Fruit fly (Drosophila melanogaster) whole organism, embryonic: Measurements from ENCODE around the gene NdufV3.
A peak's percentile ranks its signal among the peaks of the same experiment; 100 is the strongest.

Experiments used
- Adf1 ChIP-seq: fragments of 200-800 bp; sonication (Bioruptor generic); IDR thresholded peaks from 2 replicates; pipeline ENCODE4 v1.3.6; 2022; ENCODE audit warnings: missing biosample characterization, missing genetic modification characterization
- Atf6 ChIP-seq: fragments of 200-800 bp; sonication (Bioruptor generic); IDR thresholded peaks from 2 replicates; pipeline ENCODE4 v1.3.6; 2022; ENCODE audit warnings: missing biosample characterization, missing genetic modification characterization
- B-H2 ChIP-seq: fragments of 200-800 bp; sonication (Bioruptor generic); optimal IDR thresholded peaks from 2 replicates; lab custom pipeline; 2018; ENCODE audit warnings: missing biosample characterization, mild to moderate bottlenecking, missing genetic modification characterization
- CG10321 ChIP-seq: fragments of 200-800 bp; sonication (Bioruptor generic); IDR thresholded peaks from 2 replicates; pipeline ENCODE4 v1.3.6; 2022; ENCODE audit warnings: missing biosample characterization, missing genetic modification characterization
- CG11456 ChIP-seq: fragments of 200-800 bp; sonication (Bioruptor generic); IDR thresholded peaks from 3 replicates; pipeline ENCODE4 v1.3.6; 2022; ENCODE audit warnings: missing biosample characterization, missing genetic modification characterization
- CG1233 ChIP-seq: fragments of 200-800 bp; sonication (Bioruptor generic); optimal IDR thresholded peaks from 4 replicates; lab custom pipeline; 2018; ENCODE audit warnings: missing biosample characterization, mild to moderate bottlenecking, missing genetic modification characterization
- CG1602 ChIP-seq: fragments of 200-800 bp; sonication (Bioruptor generic); optimal IDR thresholded peaks from 3 replicates; lab custom pipeline; 2016; ENCODE audit warnings: missing biosample characterization, missing genetic modification characterization
- CG16815 ChIP-seq: fragments of 200-800 bp; sonication (Bioruptor generic); optimal IDR thresholded peaks from 3 replicates; lab custom pipeline; 2017; ENCODE audit warnings: missing biosample characterization, mild to moderate bottlenecking, missing genetic modification characterization
- CG1792 ChIP-seq: fragments of 200-800 bp; sonication (Bioruptor generic); optimal IDR thresholded peaks from 2 replicates; lab custom pipeline; 2016; ENCODE audit warnings: missing biosample characterization, missing genetic modification characterization
- CG18011 ChIP-seq: fragments of 200-800 bp; sonication (Bioruptor generic); optimal IDR thresholded peaks from 2 replicates; lab custom pipeline; 2017; ENCODE audit warnings: missing biosample characterization, missing genetic modification characterization, mild to moderate bottlenecking, moderate library complexity, missing genotype
- CG18619 ChIP-seq: fragments of 200-800 bp; sonication (Bioruptor generic); optimal IDR thresholded peaks from 3 replicates; lab custom pipeline; 2017; ENCODE audit warnings: missing biosample characterization, mild to moderate bottlenecking, missing genetic modification characterization
- CG18764 ChIP-seq: fragments of 200-800 bp; sonication (Bioruptor generic); optimal IDR thresholded peaks from 3 replicates; lab custom pipeline; 2016; ENCODE audit warnings: missing biosample characterization, missing genetic modification characterization
- CG3065 ChIP-seq: fragments of 200-800 bp; sonication (Bioruptor generic); optimal IDR thresholded peaks from 2 replicates; lab custom pipeline; 2016; ENCODE audit warnings: missing biosample characterization, missing genetic modification characterization
- CG3281 ChIP-seq: fragments of 200-800 bp; sonication (Bioruptor generic); optimal IDR thresholded peaks from 3 replicates; lab custom pipeline; 2017; ENCODE audit warnings: missing biosample characterization, mild to moderate bottlenecking, missing genetic modification characterization
- CG33213 ChIP-seq: fragments of 200-800 bp; sonication (Bioruptor generic); optimal IDR thresholded peaks from 3 replicates; lab custom pipeline; 2016; ENCODE audit warnings: missing biosample characterization, missing genetic modification characterization
- CG6791 ChIP-seq: fragments of 200-800 bp; sonication (Bioruptor generic); IDR thresholded peaks from 3 replicates; pipeline ENCODE4 v1.3.6; 2022; ENCODE audit warnings: missing biosample characterization, missing genetic modification characterization; ENCODE audit not compliant: partially characterized antibody
- CG7556 ChIP-seq: fragments of 200-800 bp; sonication (Bioruptor generic); optimal IDR thresholded peaks from 2 replicates; lab custom pipeline; 2017; ENCODE audit warnings: missing biosample characterization, mild to moderate bottlenecking, missing genetic modification characterization
- CG7963 ChIP-seq: fragments of 200-800 bp; sonication (Bioruptor generic); IDR thresholded peaks from 3 replicates; pipeline ENCODE4 v1.3.6; 2022; ENCODE audit warnings: missing biosample characterization, missing genetic modification characterization; ENCODE audit not compliant: partially characterized antibody
- CG8281 ChIP-seq: fragments of 200-800 bp; sonication (Bioruptor generic); optimal IDR thresholded peaks from 2 replicates; lab custom pipeline; 2018; ENCODE audit warnings: missing biosample characterization, mild to moderate bottlenecking, missing genetic modification characterization, moderate library complexity
- Eip74EF ChIP-seq, 2 experiments: fragments of 200-800 bp in 1 of 2; fragments of >200 bp in 1 of 2; sonication (Bioruptor generic) in 1 of 2; optimal IDR thresholded peaks; 2 replicates each; lab custom pipeline; 2017 to 2019; ENCODE audit warnings: missing biosample characterization in 2 of 2, missing genetic modification characterization in 2 of 2, mild to moderate bottlenecking in 1 of 2, moderate library complexity in 1 of 2
- Elba2 ChIP-seq: fragments of 200-800 bp; sonication (Bioruptor generic); optimal IDR thresholded peaks from 3 replicates; lab custom pipeline; 2016; ENCODE audit warnings: missing biosample characterization, missing genetic modification characterization
- HHEX ChIP-seq: fragments of 200-800 bp; sonication (Bioruptor generic); optimal IDR thresholded peaks from 3 replicates; lab custom pipeline; 2017; ENCODE audit warnings: missing biosample characterization, mild to moderate bottlenecking, missing genetic modification characterization, missing genetic modification reagents
- Jarid2 ChIP-seq: fragments of 200-800 bp; sonication (Bioruptor generic); optimal IDR thresholded peaks from 3 replicates; lab custom pipeline; 2017; ENCODE audit warnings: mild to moderate bottlenecking, missing biosample characterization, missing genetic modification reagents, missing genetic modification characterization
- Rx ChIP-seq: fragments of 200-800 bp; sonication (Bioruptor generic); IDR thresholded peaks from 2 replicates; pipeline ENCODE4 v1.3.6; 2022; ENCODE audit warnings: missing biosample characterization, missing genetic modification characterization
- Scr ChIP-seq: fragments of 200-800 bp; sonication (Bioruptor generic); IDR thresholded peaks from 2 replicates; pipeline ENCODE4 v1.3.6; 2022; ENCODE audit warnings: missing biosample characterization, missing genetic modification characterization; ENCODE audit not compliant: partially characterized antibody
- Six4 ChIP-seq: fragments of 200-800 bp; sonication (Bioruptor generic); optimal IDR thresholded peaks from 2 replicates; lab custom pipeline; 2016; ENCODE audit warnings: missing biosample characterization, missing genetic modification characterization
- Sox102F ChIP-seq: fragments of 200-800 bp; sonication (Bioruptor generic); optimal IDR thresholded peaks from 2 replicates; lab custom pipeline; 2018; ENCODE audit warnings: missing biosample characterization, mild to moderate bottlenecking, missing genetic modification characterization, moderate library complexity
- TFAM ChIP-seq: fragments of 200-800 bp; sonication (Bioruptor generic); optimal IDR thresholded peaks from 2 replicates; lab custom pipeline; 2017; ENCODE audit warnings: missing biosample characterization, missing genetic modification characterization, inconsistent platforms
- Taf1 ChIP-seq: fragments of 200-800 bp; sonication (Bioruptor generic); IDR thresholded peaks from 2 replicates; pipeline ENCODE4 v1.3.6; 2022; ENCODE audit warnings: missing biosample characterization, missing genetic modification characterization
- bowl ChIP-seq: fragments of 200-800 bp; sonication (Bioruptor generic); IDR thresholded peaks from 2 replicates; pipeline ENCODE4 v1.3.6; 2022; ENCODE audit warnings: missing biosample characterization, missing genetic modification characterization
- crol ChIP-seq: fragments of 200-800 bp; sonication (Bioruptor generic); IDR thresholded peaks from 2 replicates; pipeline ENCODE4 v1.3.6; 2022; ENCODE audit warnings: missing biosample characterization, missing genetic modification characterization
- dmrt99B ChIP-seq: fragments of 200-800 bp; sonication (Bioruptor generic); optimal IDR thresholded peaks from 2 replicates; lab custom pipeline; 2018; ENCODE audit warnings: missing biosample characterization, mild to moderate bottlenecking, missing genetic modification characterization, moderate library complexity
- eve ChIP-seq, 2 experiments: fragments of >200 bp; optimal IDR thresholded peaks; 2 replicates each; lab custom pipeline; 2017; ENCODE audit warnings: missing biosample characterization in 2 of 2, missing genetic modification characterization in 2 of 2
- eyg ChIP-seq: fragments of 200-800 bp; sonication (Bioruptor generic); optimal IDR thresholded peaks from 3 replicates; lab custom pipeline; 2016; ENCODE audit warnings: missing biosample characterization, missing genetic modification characterization
- grn ChIP-seq: fragments of 200-800 bp; sonication (Bioruptor generic); optimal IDR thresholded peaks from 3 replicates; lab custom pipeline; 2017; ENCODE audit warnings: missing biosample characterization, missing genetic modification characterization
- klu ChIP-seq: fragments of 200-800 bp; sonication (Bioruptor generic); IDR thresholded peaks from 2 replicates; pipeline ENCODE4 v1.3.6; 2022; ENCODE audit warnings: missing biosample characterization, missing genetic modification characterization
- kni ChIP-seq: fragments of 200-800 bp; sonication (Bioruptor generic); optimal IDR thresholded peaks from 3 replicates; lab custom pipeline; 2017; ENCODE audit warnings: mild to moderate bottlenecking, missing biosample characterization, missing genetic modification reagents, missing genetic modification characterization
- oc ChIP-seq: fragments of 200-800 bp; sonication (Bioruptor generic); optimal IDR thresholded peaks from 2 replicates; lab custom pipeline; 2018; ENCODE audit warnings: missing biosample characterization, mild to moderate bottlenecking, missing genetic modification characterization, moderate library complexity
- odd ChIP-seq: fragments of 200-800 bp; sonication (Bioruptor generic); optimal IDR thresholded peaks from 2 replicates; lab custom pipeline; 2017; ENCODE audit warnings: missing biosample characterization, mild to moderate bottlenecking, missing genetic modification characterization
- peb ChIP-seq: fragments of 200-800 bp; sonication (Bioruptor generic); IDR thresholded peaks from 2 replicates; pipeline ENCODE4 v1.3.6; 2022; ENCODE audit warnings: missing biosample characterization, missing genetic modification characterization
- pita ChIP-seq: fragments of 200-800 bp; sonication (Bioruptor generic); optimal IDR thresholded peaks from 2 replicates; lab custom pipeline; 2017; ENCODE audit warnings: missing biosample characterization, mild to moderate bottlenecking, missing genetic modification characterization
- pros ChIP-seq: fragments of 200-800 bp; sonication (Bioruptor generic); optimal IDR thresholded peaks from 3 replicates; lab custom pipeline; 2019; ENCODE audit warnings: missing biosample characterization, mild to moderate bottlenecking, missing genetic modification characterization, moderate library complexity
- pzg ChIP-seq: fragments of 200-800 bp; sonication (Bioruptor generic); optimal IDR thresholded peaks from 3 replicates; lab custom pipeline; 2018; ENCODE audit warnings: missing biosample characterization, mild to moderate bottlenecking, missing genetic modification characterization, moderate library complexity
- sd ChIP-seq: fragments of 200-800 bp; sonication (Bioruptor generic); optimal IDR thresholded peaks from 3 replicates; lab custom pipeline; 2018; ENCODE audit warnings: missing biosample characterization, mild to moderate bottlenecking, missing genetic modification characterization, moderate library complexity
- sens ChIP-seq: fragments of 200-800 bp; sonication (Bioruptor generic); peaks from one replicate; lab custom pipeline; 2016; ENCODE audit warnings: missing biosample characterization, missing genetic modification characterization
- sisA ChIP-seq: fragments of 200-800 bp; sonication (Bioruptor generic); IDR thresholded peaks from 2 replicates; pipeline ENCODE4 v1.3.6; 2022; ENCODE audit warnings: missing biosample characterization, missing genetic modification characterization
- so ChIP-seq: fragments of 200-800 bp; sonication (Bioruptor generic); IDR thresholded peaks from 3 replicates; pipeline ENCODE4 v1.3.6; 2022; ENCODE audit warnings: missing biosample characterization, missing genetic modification characterization
- toy ChIP-seq: fragments of 200-800 bp; sonication (Bioruptor generic); IDR thresholded peaks from 2 replicates; pipeline ENCODE4 v1.3.6; 2022; ENCODE audit warnings: missing biosample characterization, missing genetic modification characterization
- unc-4 ChIP-seq: fragments of 200-800 bp; sonication (Bioruptor generic); IDR thresholded peaks from 2 replicates; pipeline ENCODE4 v1.3.6; 2022; ENCODE audit warnings: missing biosample characterization, missing genetic modification characterization; ENCODE audit not compliant: partially characterized antibody
- usp ChIP-seq: fragments of >200 bp; optimal IDR thresholded peaks from 2 replicates; lab custom pipeline; 2017; ENCODE audit warnings: missing biosample characterization, missing genetic modification characterization
- vvl ChIP-seq: fragments of 200-800 bp; sonication (Bioruptor generic); IDR thresholded peaks from 2 replicates; pipeline ENCODE4 v1.3.6; 2022; ENCODE audit warnings: missing biosample characterization, missing genetic modification characterization

NdufV3 gene

dm6 chrX:11351351-11351750 is 1.6 kb downstream of the NdufV3 start (continued):
- peak; percentile 94 for TF ChIP-seq Rx (GFP tag; lab: Robert Waterston, UW)
- no peak for TF ChIP-seq usp (GFP tag; lab: Kevin White, UChicago)
- TF ChIP-seq bowl (GFP tag; lab: Robert Waterston, UW): peak; percentile 91
- TF ChIP-seq CG7556: peak; percentile 87
- peak; percentile 60 for TF ChIP-seq crol (GFP tag; lab: Robert Waterston, UW)
- TF ChIP-seq sisA (GFP tag; lab: Robert Waterston, UW): peak; percentile 97
- peak; percentile 75 for TF ChIP-seq CG18011 (GFP tag; lab: Kevin White, UChicago)
- no peak for TF ChIP-seq Scr (GFP tag; lab: Robert Waterston, UW)
- TF ChIP-seq vvl (GFP tag; lab: Robert Waterston, UW): peak; percentile 97
- TF ChIP-seq CG33213 (GFP tag; lab: Kevin White, UChicago): peak; percentile 88
- TF ChIP-seq pros (GFP tag; lab: Kevin White, UChicago): peak; percentile 10
- peak; percentile 34 for TF ChIP-seq grn
- TF ChIP-seq unc-4 (GFP tag; lab: Robert Waterston, UW): no peak
- peak; percentile 93 for TF ChIP-seq so (GFP tag; lab: Robert Waterston, UW)
- TF ChIP-seq CG3281 (GFP tag; lab: Kevin White, UChicago): peak; percentile 89
- peak; percentile 88 for TF ChIP-seq Taf1 (GFP tag; lab: Robert Waterston, UW)
- peak; percentile 92 for TF ChIP-seq HHEX
- TF ChIP-seq kni (GFP tag; lab: Kevin White, UChicago): peak; percentile 12
- peak; percentile 82 for TF ChIP-seq klu (GFP tag; lab: Robert Waterston, UW)
- no peak for TF ChIP-seq Jarid2 (GFP tag; lab: Kevin White, UChicago)
- peak; percentile 70 for TF ChIP-seq sd (tag; lab: Kevin White, UChicago)
- TF ChIP-seq toy (GFP tag; lab: Robert Waterston, UW): peak; percentile 82
- peak; percentile 91 for TF ChIP-seq CG1233 (GFP tag; lab: Kevin White, UChicago)
- TF ChIP-seq Eip74EF (GFP tag; optimal IDR thresholded peaks at IDR 0.05; lab: Kevin White, UChicago): peak in 1 of 2 experiments; percentile 81
- TF ChIP-seq CG1602 (GFP tag; lab: Kevin White, UChicago): peak; percentile 92
- peak; percentile 95 for TF ChIP-seq dmrt99B (tag; lab: Kevin White, UChicago)
- TF ChIP-seq oc: peak; percentile 92
- TF ChIP-seq Adf1 (GFP tag; lab: Robert Waterston, UW): peak; percentile 47
- TF ChIP-seq Elba2: peak; percentile 49
- peak; percentile 87 for TF ChIP-seq odd (GFP tag; lab: Kevin White, UChicago)
- TF ChIP-seq B-H2: peak; percentile 74
- peak; percentile 90 for TF ChIP-seq CG18764 (GFP tag; lab: Kevin White, UChicago)
- TF ChIP-seq CG8281 (tag; lab: Kevin White, UChicago): peak; percentile 75
- TF ChIP-seq eve (GFP tag; optimal IDR thresholded peaks at IDR 0.05; lab: Kevin White, UChicago): no peak
- no peak for TF ChIP-seq CG7963 (GFP tag; lab: Robert Waterston, UW)
- peak; percentile 88 for TF ChIP-seq CG18619 (GFP tag; lab: Kevin White, UChicago)
- TF ChIP-seq sens: peak; percentile 97
- TF ChIP-seq peb (GFP tag; lab: Robert Waterston, UW): peak; percentile 79
- TF ChIP-seq CG3065 (GFP tag; lab: Kevin White, UChicago): peak; percentile 68
- peak; percentile 88 for TF ChIP-seq Six4
- no peak for TF ChIP-seq pita (GFP tag; lab: Kevin White, UChicago)
- TF ChIP-seq eyg (GFP tag; lab: Kevin White, UChicago): peak; percentile 90
- TF ChIP-seq CG10321 (GFP tag; lab: Robert Waterston, UW): peak; percentile 76
- peak; percentile 18 for TF ChIP-seq pzg (GFP tag; lab: Kevin White, UChicago)
- peak; percentile 97 for TF ChIP-seq CG11456 (GFP tag; lab: Robert Waterston, UW)
- TF ChIP-seq Atf6: peak; percentile 92
- peak; percentile 87 for TF ChIP-seq CG1792 (GFP tag; lab: Kevin White, UChicago)
- TF ChIP-seq CG16815 (GFP tag; lab: Kevin White, UChicago): peak; percentile 92
- no peak for TF ChIP-seq CG6791 (GFP tag; lab: Robert Waterston, UW)
- peak; percentile 52 for TF ChIP-seq TFAM (GFP tag; lab: Kevin White, UChicago)
- TF ChIP-seq Sox102F (GFP tag; lab: Kevin White, UChicago): peak; percentile 92
